Worm (Caenorhabditis elegans) whole organism, L3 larva: ENCODE measurements around the gene R07B1.11.

Experiments used
- R02D3.7 ChIP-seq: fragments of 150-350 bp; optimal IDR thresholded peaks from 2 replicates; lab custom pipeline; 2014; ENCODE audit warnings: missing biosample characterization, missing genetic modification characterization
- ZK546.5 ChIP-seq: sonication (generic microtip); optimal IDR thresholded peaks from 2 replicates; lab custom pipeline; 2017; ENCODE audit warnings: missing biosample characterization, missing genetic modification characterization
- ama-1 ChIP-seq: fragments of 150-350 bp; optimal IDR thresholded peaks from 2 replicates; lab custom pipeline; 2018
- ceh-16 ChIP-seq: sonication (generic microtip); optimal IDR thresholded peaks from 2 replicates; lab custom pipeline; 2017; ENCODE audit warnings: missing biosample characterization, missing genetic modification characterization
- ceh-28 ChIP-seq: fragments of 150-350 bp; optimal IDR thresholded peaks from 2 replicates; lab custom pipeline; 2014; ENCODE audit warnings: missing biosample characterization, missing genetic modification reagents, missing genetic modification characterization
- ceh-9 ChIP-seq: sonication (generic microtip); optimal IDR thresholded peaks from 2 replicates; lab custom pipeline; 2018; ENCODE audit warnings: missing biosample characterization, missing genetic modification characterization
- daf-12 ChIP-seq: fragments of 150-350 bp; optimal IDR thresholded peaks from 2 replicates; lab custom pipeline; 2014; ENCODE audit warnings: missing biosample characterization, missing genetic modification reagents, missing genetic modification characterization
- egl-5 ChIP-seq: fragments of 150-350 bp; optimal IDR thresholded peaks from 2 replicates; lab custom pipeline; 2017; ENCODE audit warnings: missing biosample characterization, missing genetic modification reagents, missing genetic modification characterization, inconsistent platforms
- elt-1 ChIP-seq: fragments of 150-350 bp; optimal IDR thresholded peaks from 2 replicates; lab custom pipeline; 2014; ENCODE audit warnings: missing biosample characterization, missing genetic modification characterization
- elt-2 ChIP-seq: sonication (generic microtip); optimal IDR thresholded peaks from 2 replicates; lab custom pipeline; 2016; ENCODE audit warnings: missing genetic modification reagents, mild to moderate bottlenecking, missing genetic modification characterization, missing compliant biosample characterization
- elt-3 ChIP-seq, 3 experiments: fragments of 150-350 bp in 1 of 3; sonication (generic microtip) in 2 of 3; optimal IDR thresholded peaks; 2 replicates in 2 of 3; 4 replicates in 1 of 3; lab custom pipeline; 2014 to 2017; ENCODE audit warnings: missing biosample characterization in 3 of 3, missing genetic modification characterization in 3 of 3
- eor-1 ChIP-seq, 2 experiments: fragments of 150-350 bp; optimal IDR thresholded peaks; 2 replicates each; lab custom pipeline; 2014 to 2018; ENCODE audit warnings: missing biosample characterization in 2 of 2, missing genetic modification characterization in 2 of 2
- fkh-2 ChIP-seq: fragments of 150-350 bp; optimal IDR thresholded peaks from 2 replicates; lab custom pipeline; 2014; ENCODE audit warnings: missing biosample characterization, missing genetic modification reagents, missing genetic modification characterization
- fos-1 ChIP-seq: fragments of 150-350 bp; optimal IDR thresholded peaks from 2 replicates; lab custom pipeline; 2014; ENCODE audit warnings: missing biosample characterization, missing genetic modification characterization
- hmg-11 ChIP-seq: sonication (generic microtip); optimal IDR thresholded peaks from 2 replicates; lab custom pipeline; 2016; ENCODE audit warnings: missing genetic modification characterization, missing compliant biosample characterization
- jun-1 ChIP-seq: fragments of 150-350 bp; optimal IDR thresholded peaks from 2 replicates; lab custom pipeline; 2014; ENCODE audit warnings: missing biosample characterization, missing genetic modification reagents, missing genetic modification characterization
- lin-15B ChIP-seq: fragments of 150-350 bp; optimal IDR thresholded peaks from 2 replicates; lab custom pipeline; 2014; ENCODE audit warnings: missing biosample characterization, missing genetic modification characterization
- lsy-12 ChIP-seq: sonication (generic microtip); optimal IDR thresholded peaks from 2 replicates; lab custom pipeline; 2016; ENCODE audit warnings: mild to moderate bottlenecking, missing genetic modification characterization, missing compliant biosample characterization
- mml-1 ChIP-seq: fragments of 150-350 bp; sonication (generic microtip); optimal IDR thresholded peaks from 3 replicates; lab custom pipeline; 2014; ENCODE audit warnings: missing biosample characterization, missing genetic modification characterization
- nhr-12 ChIP-seq: fragments of 150-350 bp; optimal IDR thresholded peaks from 2 replicates; lab custom pipeline; 2014; ENCODE audit warnings: missing biosample characterization, missing genetic modification characterization
- nhr-237 ChIP-seq: fragments of 150-350 bp; optimal IDR thresholded peaks from 2 replicates; lab custom pipeline; 2014; ENCODE audit warnings: missing biosample characterization, missing genetic modification characterization
- nhr-25 ChIP-seq: sonication (generic microtip); optimal IDR thresholded peaks from 2 replicates; lab custom pipeline; 2017; ENCODE audit warnings: missing biosample characterization, missing genetic modification characterization
- nhr-28 ChIP-seq: fragments of 150-350 bp; optimal IDR thresholded peaks from 2 replicates; lab custom pipeline; 2014; ENCODE audit warnings: missing biosample characterization, missing genetic modification characterization
- nhr-43 ChIP-seq: sonication (generic microtip); optimal IDR thresholded peaks from 2 replicates; lab custom pipeline; 2016; ENCODE audit warnings: mild to moderate bottlenecking, missing genetic modification characterization, missing compliant biosample characterization; ENCODE audit not compliant: poor library complexity, severe bottlenecking
- nhr-67 ChIP-seq: fragments of 150-350 bp; optimal IDR thresholded peaks from 2 replicates; lab custom pipeline; 2014; ENCODE audit warnings: missing biosample characterization, missing genetic modification characterization
- nhr-76 ChIP-seq: fragments of 150-350 bp; sonication (generic microtip); optimal IDR thresholded peaks from 5 replicates; lab custom pipeline; 2014; ENCODE audit warnings: missing biosample characterization, missing genetic modification characterization
- nhr-77 ChIP-seq: fragments of 150-350 bp; optimal IDR thresholded peaks from 2 replicates; lab custom pipeline; 2014; ENCODE audit warnings: missing biosample characterization, missing genetic modification characterization
- pha-4 ChIP-seq: fragments of 150-350 bp; optimal IDR thresholded peaks from 2 replicates; lab custom pipeline; 2014; ENCODE audit warnings: missing biosample characterization, missing genetic modification reagents, missing genetic modification characterization
- pqm-1 ChIP-seq: fragments of 150-350 bp; optimal IDR thresholded peaks from 2 replicates; lab custom pipeline; 2017; ENCODE audit warnings: missing biosample characterization, missing genetic modification characterization, inconsistent platforms
- sea-2 ChIP-seq: fragments of 150-350 bp; sonication (generic microtip); optimal IDR thresholded peaks from 4 replicates; lab custom pipeline; 2014; ENCODE audit warnings: missing biosample characterization, missing genetic modification reagents, missing genetic modification characterization
- skn-1 ChIP-seq: fragments of 150-350 bp; optimal IDR thresholded peaks from 2 replicates; lab custom pipeline; 2014; ENCODE audit warnings: missing biosample characterization, missing genetic modification characterization
- tbx-2 ChIP-seq: sonication (generic microtip); optimal IDR thresholded peaks from 2 replicates; lab custom pipeline; 2016; ENCODE audit warnings: mild to moderate bottlenecking, missing genetic modification characterization, missing compliant biosample characterization
- unc-39 ChIP-seq: sonication (generic microtip); optimal IDR thresholded peaks from 4 replicates; lab custom pipeline; 2017; ENCODE audit warnings: missing biosample characterization, missing genetic modification characterization
- unc-62 ChIP-seq: fragments of 150-350 bp; sonication (generic microtip); optimal IDR thresholded peaks from 4 replicates; lab custom pipeline; 2014; ENCODE audit warnings: missing biosample characterization, missing genetic modification reagents, missing genetic modification characterization
- zag-1 ChIP-seq: fragments of 150-350 bp; optimal IDR thresholded peaks from 2 replicates; lab custom pipeline; 2014; ENCODE audit warnings: missing biosample characterization, missing genetic modification characterization
- ztf-11 ChIP-seq: fragments of 150-350 bp; optimal IDR thresholded peaks from 2 replicates; lab custom pipeline; 2014; ENCODE audit warnings: missing biosample characterization, missing genetic modification characterization
- ztf-4 ChIP-seq: fragments of 150-350 bp; optimal IDR thresholded peaks from 2 replicates; lab custom pipeline; 2014; ENCODE audit warnings: missing biosample characterization, missing genetic modification characterization

R07B1.11 gene

ce11 chrX:9848214-9848789, 8.4 kb upstream of the R07B1.11 start:
- no peak for TF ChIP-seq mml-1 (tag; lab: Kevin White, UChicago)
- no peak for TF ChIP-seq nhr-12 (tag; lab: Kevin White, UChicago)
- no peak for TF ChIP-seq ceh-16 (tag; lab: Kevin White, UChicago)
- TF ChIP-seq elt-3 (tag; optimal IDR thresholded peaks at IDR 0.05; lab: Kevin White, UChicago): no peak
- no peak for TF ChIP-seq nhr-28 (tag; lab: Kevin White, UChicago)

ce11 chrX:9850258-9850657, 6.5 kb upstream of the R07B1.11 start, which contains the start of gene lec-8:
lec-8 (plus strand) TSS chrX:9850571.
- TF ChIP-seq elt-2 (tag; lab: Kevin White, UChicago): peak; percentile 89
- TF ChIP-seq unc-39 (tag; lab: Kevin White, UChicago): no peak
- TF ChIP-seq jun-1: peak; percentile 60

- TF ChIP-seq zag-1 (no peak), fos-1 (tag; lab: Kevin White, UChicago) (no peak), pqm-1 (tag; lab: Kevin White, UChicago) (peak; percentile 53), tbx-2 (no peak), nhr-76 (no peak), nhr-28 (tag; lab: Kevin White, UChicago) (no peak), skn-1 (no peak), ceh-9 (tag; lab: Kevin White, UChicago) (no peak), nhr-77 (tag; lab: Kevin White, UChicago) (no peak), pha-4 (tag; lab: Kevin White, UChicago) (peak; percentile 98), jun-1 (peak; percentile 9), elt-3 (tag; optimal IDR thresholded peaks at IDR 0.05; lab: Kevin White, UChicago) (no peak), unc-62 (no peak), lin-15B (tag; lab: Kevin White, UChicago) (no peak), egl-5 (tag; lab: Kevin White, UChicago) (no peak), nhr-25 (tag; lab: Kevin White, UChicago) (no peak), ZK546.5 (tag; lab: Kevin White, UChicago) (no peak), ztf-4 (tag; lab: Kevin White, UChicago) (no peak), hmg-11 (tag; lab: Kevin White, UChicago) (no peak), ceh-28 (tag; lab: Kevin White, UChicago) (no peak), ztf-11 (tag; lab: Kevin White, UChicago) (no peak), elt-2 (tag; lab: Kevin White, UChicago) (peak; percentile 53), sea-2 (GFP tag; lab: Kevin White, UChicago) (no peak)
Observed at ce11 chrX:9851745-9852330, 4.9 kb upstream of the R07B1.11 start, which contains the start of gene lec-7. lec-7 (plus strand) TSS chrX:9852041.

- no peak for TF ChIP-seq ZK546.5 (tag; lab: Kevin White, UChicago)
- no peak for TF ChIP-seq mml-1 (tag; lab: Kevin White, UChicago)
- no peak for TF ChIP-seq nhr-67 (tag; lab: Kevin White, UChicago)
- TF ChIP-seq pqm-1 (tag; lab: Kevin White, UChicago): peak; percentile 92
- no peak for TF ChIP-seq nhr-43
- no peak for TF ChIP-seq ceh-16 (tag; lab: Kevin White, UChicago)
- TF ChIP-seq R02D3.7 (tag; lab: Kevin White, UChicago): no peak
- no peak for TF ChIP-seq egl-5 (tag; lab: Kevin White, UChicago)
- TF ChIP-seq ama-1 (lab: Kevin White, UChicago): no peak
- TF ChIP-seq zag-1: no peak
- no peak for TF ChIP-seq ztf-11 (tag; lab: Kevin White, UChicago)
- TF ChIP-seq hmg-11 (tag; lab: Kevin White, UChicago): no peak
- no peak for TF ChIP-seq skn-1
- TF ChIP-seq pha-4 (tag; lab: Kevin White, UChicago): peak; percentile 3
- TF ChIP-seq nhr-237 (tag; lab: Kevin White, UChicago): no peak
- peak; percentile 91 for TF ChIP-seq elt-2 (tag; lab: Kevin White, UChicago)
- no peak for TF ChIP-seq lsy-12 (tag; lab: Kevin White, UChicago)
- no peak for TF ChIP-seq eor-1 (tag; optimal IDR thresholded peaks at IDR 0.05; lab: Kevin White, UChicago)
- TF ChIP-seq fkh-2 (tag; lab: Kevin White, UChicago): no peak
- TF ChIP-seq unc-62: no peak
- TF ChIP-seq unc-39 (tag; lab: Kevin White, UChicago): no peak
- no peak for TF ChIP-seq elt-1 (tag; lab: Kevin White, UChicago)
- no peak for TF ChIP-seq daf-12 (tag; lab: Kevin White, UChicago)
- TF ChIP-seq sea-2 (GFP tag; lab: Kevin White, UChicago): no peak
- no peak for TF ChIP-seq ceh-9 (tag; lab: Kevin White, UChicago)
Observed at ce11 chrX:9858069-9858468, 1.4 kb downstream of the R07B1.11 start, which contains the start of gene scav-5. scav-5 (plus strand) TSS chrX:9858365.
